Worm (Caenorhabditis elegans): ENCODE measurements around the gene mcp-1.
A peak's percentile ranks its signal among the peaks of the same experiment; 100 is the strongest.

mcp-1 gene

ce11 chrV:6000368-6000802, 38.8 kb downstream of the mcp-1 start (continued):
- TF ChIP-seq cebp-1 (GFP tag; IDR thresholded peaks at IDR 0.05) (peak; percentile 26; the same call in 1 of the 2 replicates), cebp-1 (tag; optimal IDR thresholded peaks at IDR 0.05) (peak; percentile 91), nfya-2 (GFP tag; IDR thresholded peaks at IDR 0.05) (no peak), sptf-2 (GFP tag; optimal IDR thresholded peaks at IDR 0.05) (no peak)

ce11 chrV:6003301-6003700, 41.7 kb downstream of the mcp-1 start, which contains the start of gene fos-1:
TSS of gene fos-1 (plus strand) at chrV:6003601.
- TF ChIP-seq Y95B8A.8 (GFP tag; IDR thresholded peaks at IDR 0.05) (no peak), lin-40 (tag; optimal IDR thresholded peaks at IDR 0.05) (no peak), B0019.2 (GFP tag; conservative IDR thresholded peaks at IDR 0.05) (no peak), nfya-2 (GFP tag; IDR thresholded peaks at IDR 0.05) (no peak), madf-6 (GFP tag; IDR thresholded peaks at IDR 0.05) (no peak), lag-1 (GFP tag; IDR thresholded peaks at IDR 0.05) (no peak), cebp-2 (GFP tag; IDR thresholded peaks at IDR 0.05) (no peak), aptf-2 (GFP tag; conservative IDR thresholded peaks at IDR 0.05) (no peak), lin-35 (GFP tag; optimal IDR thresholded peaks at IDR 0.05) (no peak), athp-1 (tag; optimal IDR thresholded peaks at IDR 0.05) (no peak), ztf-18 (tag; optimal IDR thresholded peaks at IDR 0.05) (no peak), nhr-90 (tag; optimal IDR thresholded peaks at IDR 0.05) (no peak), Y56A3A.18 (GFP tag; IDR thresholded peaks at IDR 0.05) (no peak), F22D6.2 (tag; optimal IDR thresholded peaks at IDR 0.05) (no peak), lin-54 (GFP tag; optimal IDR thresholded peaks at IDR 0.05) (no peak), B0336.3 (GFP tag; IDR thresholded peaks at IDR 0.05) (no peak)

- peak; percentile 63; the same call in 1 of the 2 replicates for TF ChIP-seq zfh-2 (GFP tag; conservative IDR thresholded peaks at IDR 0.05)
- TF ChIP-seq tbp1 (GFP tag; optimal IDR thresholded peaks at IDR 0.05): no peak
- TF ChIP-seq F39B2.1 (GFP tag; IDR thresholded peaks at IDR 0.05): no peak
These were observed 46.3 kb downstream of the mcp-1 start for ce11 chrV:6007927-6008326.

- TF ChIP-seq nfyb-1 (GFP tag; IDR thresholded peaks at IDR 0.05) (no peak), unc-62 (GFP tag; optimal IDR thresholded peaks at IDR 0.05) (no peak), B0035.1 (tag; optimal IDR thresholded peaks at IDR 0.05) (no peak), attf-6 (GFP tag; IDR thresholded peaks at IDR 0.05) (no peak), F57A8.1 (GFP tag; optimal IDR thresholded peaks at IDR 0.05) (no peak), egl-18 (GFP tag; IDR thresholded peaks at IDR 0.05) (no peak), madf-8 (GFP tag; conservative IDR thresholded peaks at IDR 0.05) (no peak), mcd-1 (GFP tag; IDR thresholded peaks at IDR 0.05) (no peak), hlh-26 (GFP tag; conservative IDR thresholded peaks at IDR 0.05) (no peak), lin-40 (tag; optimal IDR thresholded peaks at IDR 0.05) (no peak), pha-4 (tag; optimal IDR thresholded peaks at IDR 0.05) (no peak), hsf-1 (GFP tag; IDR thresholded peaks at IDR 0.05) (no peak), ceh-91 (GFP tag; IDR thresholded peaks at IDR 0.05) (no peak), snpc-3.4 (tag; optimal IDR thresholded peaks at IDR 0.05) (no peak), tbp1 (GFP tag; optimal IDR thresholded peaks at IDR 0.05) (no peak), aptf-3 (GFP tag; IDR thresholded peaks at IDR 0.05) (no peak)
These were observed 49.0 kb downstream of the mcp-1 start for ce11 chrV:6010642-6011041.

All from whole organism, young adult.